Fruit fly (Drosophila melanogaster) whole organism, embryonic: ENCODE data around the gene CG42583.

Experiments used
- Blimp-1 ChIP-seq: fragments of 200-800 bp; sonication (Bioruptor generic); optimal IDR thresholded peaks from 3 replicates; lab custom pipeline; 2018; ENCODE audit warnings: missing biosample characterization, missing genetic modification characterization, mild to moderate bottlenecking, moderate library complexity, missing genetic modification reagents
- CG12659 ChIP-seq: fragments of 200-800 bp; sonication (Bioruptor generic); optimal IDR thresholded peaks from 3 replicates; lab custom pipeline; 2017; ENCODE audit warnings: mild to moderate bottlenecking, missing biosample characterization, missing genetic modification reagents, missing genetic modification characterization
- CG13296 ChIP-seq: fragments of 200-800 bp; sonication (Bioruptor generic); optimal IDR thresholded peaks from 3 replicates; lab custom pipeline; 2018; ENCODE audit warnings: missing biosample characterization, mild to moderate bottlenecking, missing genetic modification characterization
- CG14050 ChIP-seq: fragments of 200-800 bp; sonication (Bioruptor generic); IDR thresholded peaks from 3 replicates; pipeline ENCODE4 v1.3.6; 2022; ENCODE audit warnings: missing biosample characterization, missing genetic modification characterization
- CG14860 ChIP-seq: fragments of 200-800 bp; sonication (Bioruptor generic); IDR thresholded peaks from 3 replicates; pipeline ENCODE4 v1.3.6; 2022; ENCODE audit warnings: missing biosample characterization, missing genetic modification characterization; ENCODE audit not compliant: partially characterized antibody
- CG15601 ChIP-seq: fragments of 200-800 bp; sonication (Bioruptor generic); optimal IDR thresholded peaks from 3 replicates; lab custom pipeline; 2019; ENCODE audit warnings: missing biosample characterization, mild to moderate bottlenecking, missing genetic modification characterization, moderate library complexity
- CG1647 ChIP-seq: fragments of 200-800 bp; sonication (Bioruptor generic); optimal IDR thresholded peaks from 3 replicates; lab custom pipeline; 2016; ENCODE audit warnings: missing biosample characterization, missing genetic modification characterization
- CG16863 ChIP-seq: fragments of 200-800 bp; sonication (Bioruptor generic); optimal IDR thresholded peaks from 3 replicates; lab custom pipeline; 2016; ENCODE audit warnings: missing biosample characterization, missing genetic modification characterization
- CG17361 ChIP-seq: fragments of 200-800 bp; sonication (Bioruptor generic); IDR thresholded peaks from 3 replicates; pipeline ENCODE4 v1.3.6; 2022; ENCODE audit warnings: missing biosample characterization, missing genetic modification characterization
- CG18011 ChIP-seq: fragments of 200-800 bp; sonication (Bioruptor generic); optimal IDR thresholded peaks from 2 replicates; lab custom pipeline; 2017; ENCODE audit warnings: missing biosample characterization, missing genetic modification characterization, mild to moderate bottlenecking, moderate library complexity, missing genotype
- CG2712 ChIP-seq: fragments of 200-800 bp; optimal IDR thresholded peaks from 3 replicates; lab custom pipeline; 2019; ENCODE audit warnings: missing biosample characterization, mild to moderate bottlenecking, missing genetic modification characterization, moderate library complexity
- CG33557 ChIP-seq: fragments of 200-800 bp; sonication (Bioruptor generic); optimal IDR thresholded peaks from 2 replicates; lab custom pipeline; 2019; ENCODE audit warnings: missing biosample characterization, mild to moderate bottlenecking, missing genetic modification characterization, moderate library complexity
- CG3726 ChIP-seq: fragments of 200-800 bp; sonication (Bioruptor generic); IDR thresholded peaks from 3 replicates; pipeline ENCODE4, ENCODE4 v1.3.6; 2022; ENCODE audit warnings: missing biosample characterization, missing genetic modification characterization
- CG6689 ChIP-seq: fragments of 200-800 bp; sonication (Bioruptor generic); IDR thresholded peaks from 2 replicates; pipeline ENCODE4 v1.3.6; 2022; ENCODE audit warnings: missing biosample characterization, missing genetic modification characterization
- CG7745 ChIP-seq: fragments of 200-800 bp; sonication (Bioruptor generic); optimal IDR thresholded peaks from 2 replicates; lab custom pipeline; 2018; ENCODE audit warnings: missing biosample characterization, mild to moderate bottlenecking, missing genetic modification characterization, moderate library complexity
- CG7963 ChIP-seq: fragments of 200-800 bp; sonication (Bioruptor generic); IDR thresholded peaks from 3 replicates; pipeline ENCODE4 v1.3.6; 2022; ENCODE audit warnings: missing biosample characterization, missing genetic modification characterization; ENCODE audit not compliant: partially characterized antibody
- CG8944 ChIP-seq: fragments of 200-800 bp; sonication (Bioruptor generic); optimal IDR thresholded peaks from 3 replicates; lab custom pipeline; 2016; ENCODE audit warnings: missing biosample characterization, missing genetic modification characterization
- CoRest ChIP-seq: fragments of 200-800 bp; sonication (Bioruptor generic); optimal IDR thresholded peaks from 3 replicates; lab custom pipeline; 2018; ENCODE audit warnings: missing biosample characterization, mild to moderate bottlenecking, missing genetic modification characterization, moderate library complexity
- Doc2 ChIP-seq: fragments of 200-800 bp; sonication (Bioruptor generic); IDR thresholded peaks from 2 replicates; pipeline ENCODE4 v1.3.6; 2022; ENCODE audit warnings: missing biosample characterization, missing genetic modification characterization
- Dref ChIP-seq: fragments of 200-800 bp; sonication (Bioruptor generic); IDR thresholded peaks from 2 replicates; pipeline ENCODE4 v1.3.6; 2022; ENCODE audit warnings: missing biosample characterization, missing genetic modification characterization
- ERR ChIP-seq: fragments of 200-800 bp; sonication (Bioruptor generic); optimal IDR thresholded peaks from 2 replicates; lab custom pipeline; 2016; ENCODE audit warnings: missing biosample characterization, missing genetic modification characterization
- HmgZ ChIP-seq: fragments of 200-800 bp; sonication (Bioruptor generic); optimal IDR thresholded peaks from 2 replicates; lab custom pipeline; 2018; ENCODE audit warnings: missing biosample characterization, mild to moderate bottlenecking, missing genetic modification characterization
- Hr3 ChIP-seq: fragments of 200-800 bp; sonication (Bioruptor generic); optimal IDR thresholded peaks from 3 replicates; lab custom pipeline; 2016; ENCODE audit warnings: missing biosample characterization, missing genetic modification characterization
- Hr78 ChIP-seq, 2 experiments: fragments of 200-800 bp in 1 of 2; fragments of >200 bp in 1 of 2; sonication (Bioruptor generic) in 1 of 2; optimal IDR thresholded peaks; 2 replicates each; lab custom pipeline; 2017 to 2019; ENCODE audit warnings: missing biosample characterization in 2 of 2, missing genetic modification characterization in 2 of 2, mild to moderate bottlenecking in 1 of 2, moderate library complexity in 1 of 2
- Lpt ChIP-seq: fragments of >200 bp; optimal IDR thresholded peaks from 2 replicates; lab custom pipeline; 2018; ENCODE audit warnings: missing biosample characterization, missing genetic modification characterization
- NK7.1 ChIP-seq: fragments of 200-800 bp; sonication (Bioruptor generic); optimal IDR thresholded peaks from 3 replicates; lab custom pipeline; 2016; ENCODE audit warnings: missing biosample characterization, missing genetic modification characterization
- Pdp1 ChIP-seq, 2 experiments: fragments of 200-800 bp; sonication (Bioruptor generic); optimal IDR thresholded peaks; 3 replicates each; lab custom pipeline; 2016; ENCODE audit warnings: missing biosample characterization in 2 of 2, missing genetic modification characterization in 2 of 2, mild to moderate bottlenecking in 1 of 2, moderate library complexity in 1 of 2
- Stat92E ChIP-seq, 3 experiments: fragments of >200 bp in 2 of 3; fragments of 200-800 bp in 1 of 3; sonication (Bioruptor generic) in 1 of 3; optimal IDR thresholded peaks; 2 replicates each; lab custom pipeline; 2017 to 2019; ENCODE audit warnings: missing biosample characterization in 3 of 3, missing genetic modification characterization in 3 of 3, mild to moderate bottlenecking in 1 of 3, moderate library complexity in 1 of 3
- TFAM ChIP-seq: fragments of 200-800 bp; sonication (Bioruptor generic); optimal IDR thresholded peaks from 2 replicates; lab custom pipeline; 2017; ENCODE audit warnings: missing biosample characterization, missing genetic modification characterization, inconsistent platforms
- Xrp1 ChIP-seq: fragments of 200-800 bp; sonication (Bioruptor generic); IDR thresholded peaks from 2 replicates; pipeline ENCODE4 v1.3.6; 2022; ENCODE audit warnings: missing biosample characterization, missing genetic modification characterization
- al ChIP-seq: fragments of 200-800 bp; sonication (Bioruptor generic); IDR thresholded peaks from 2 replicates; pipeline ENCODE4 v1.3.6; 2022; ENCODE audit warnings: missing biosample characterization, missing genetic modification characterization
- bbx ChIP-seq: fragments of 200-800 bp; sonication (Bioruptor generic); IDR thresholded peaks from 2 replicates; pipeline ENCODE4 v1.3.6; 2022; ENCODE audit warnings: missing biosample characterization, missing genetic modification characterization; ENCODE audit not compliant: partially characterized antibody
- bcd ChIP-seq: fragments of 200-800 bp; sonication (Bioruptor generic); optimal IDR thresholded peaks from 2 replicates; lab custom pipeline; 2017; ENCODE audit warnings: missing biosample characterization, mild to moderate bottlenecking, missing genetic modification characterization
- chinmo ChIP-seq: fragments of 200-800 bp; sonication (Bioruptor generic); IDR thresholded peaks from 4 replicates; pipeline ENCODE4 v1.3.6; 2022; ENCODE audit warnings: missing biosample characterization, missing genetic modification characterization; ENCODE audit not compliant: partially characterized antibody
- corto ChIP-seq: fragments of 200-800 bp; sonication (Bioruptor generic); optimal IDR thresholded peaks from 2 replicates; lab custom pipeline; 2016; ENCODE audit warnings: missing biosample characterization, mild to moderate bottlenecking, missing genetic modification characterization, moderate library complexity
- ewg ChIP-seq: fragments of 200-800 bp; sonication (Bioruptor generic); optimal IDR thresholded peaks from 3 replicates; lab custom pipeline; 2017; ENCODE audit warnings: mild to moderate bottlenecking, missing biosample characterization, missing genetic modification reagents, missing genetic modification characterization
- fd102C ChIP-seq: fragments of 200-800 bp; sonication (Bioruptor generic); optimal IDR thresholded peaks from 2 replicates; lab custom pipeline; 2018; ENCODE audit warnings: missing biosample characterization, mild to moderate bottlenecking, missing genetic modification characterization, moderate library complexity
- gce ChIP-seq: fragments of 200-800 bp; sonication (Bioruptor generic); IDR thresholded peaks from 3 replicates; pipeline ENCODE4 v1.3.6; 2022; ENCODE audit warnings: missing biosample characterization, missing genetic modification characterization
- grn ChIP-seq: fragments of 200-800 bp; sonication (Bioruptor generic); optimal IDR thresholded peaks from 3 replicates; lab custom pipeline; 2017; ENCODE audit warnings: missing biosample characterization, missing genetic modification characterization
- gro ChIP-seq: fragments of 200-800 bp; sonication (Bioruptor generic); optimal IDR thresholded peaks from 2 replicates; lab custom pipeline; 2016; ENCODE audit warnings: missing biosample characterization, missing genetic modification characterization
- nau ChIP-seq: fragments of 200-800 bp; sonication (Bioruptor generic); optimal IDR thresholded peaks from 3 replicates; lab custom pipeline; 2017; ENCODE audit warnings: missing biosample characterization, mild to moderate bottlenecking, missing genetic modification characterization, missing genetic modification reagents
- nmo ChIP-seq: fragments of 200-800 bp; sonication (Bioruptor generic); optimal IDR thresholded peaks from 2 replicates; lab custom pipeline; 2018; ENCODE audit warnings: missing biosample characterization, mild to moderate bottlenecking, missing genetic modification characterization, moderate library complexity
- pita ChIP-seq: fragments of 200-800 bp; sonication (Bioruptor generic); optimal IDR thresholded peaks from 2 replicates; lab custom pipeline; 2017; ENCODE audit warnings: missing biosample characterization, mild to moderate bottlenecking, missing genetic modification characterization
- ranshi ChIP-seq: fragments of 200-800 bp; sonication (Bioruptor generic); IDR thresholded peaks from 2 replicates; pipeline ENCODE4 v1.3.6; 2022; ENCODE audit warnings: missing biosample characterization, missing genetic modification characterization
- sob ChIP-seq: fragments of 200-800 bp; sonication (Bioruptor generic); IDR thresholded peaks from 2 replicates; pipeline ENCODE4 v1.3.6; 2022; ENCODE audit warnings: missing biosample characterization, missing genetic modification characterization
- tna ChIP-seq: fragments of 200-800 bp; sonication (Bioruptor generic); IDR thresholded peaks from 2 replicates; pipeline ENCODE4 v1.3.6; 2022; ENCODE audit warnings: missing biosample characterization, missing genetic modification characterization; ENCODE audit not compliant: partially characterized antibody
- vnd ChIP-seq: fragments of 200-800 bp; sonication (Bioruptor generic); IDR thresholded peaks from 3 replicates; pipeline ENCODE4 v1.3.6; 2022; ENCODE audit warnings: missing biosample characterization, missing genetic modification characterization; ENCODE audit not compliant: partially characterized antibody
- wek ChIP-seq: fragments of 200-800 bp; sonication (Bioruptor generic); optimal IDR thresholded peaks from 3 replicates; lab custom pipeline; 2018; ENCODE audit warnings: missing biosample characterization, mild to moderate bottlenecking, missing genetic modification characterization, moderate library complexity
- zfh1 ChIP-seq: fragments of 200-800 bp; sonication (Bioruptor generic); IDR thresholded peaks from 3 replicates; pipeline ENCODE4 v1.3.6; 2022; ENCODE audit warnings: missing biosample characterization, missing genetic modification characterization

CG42583 gene

DNA sequence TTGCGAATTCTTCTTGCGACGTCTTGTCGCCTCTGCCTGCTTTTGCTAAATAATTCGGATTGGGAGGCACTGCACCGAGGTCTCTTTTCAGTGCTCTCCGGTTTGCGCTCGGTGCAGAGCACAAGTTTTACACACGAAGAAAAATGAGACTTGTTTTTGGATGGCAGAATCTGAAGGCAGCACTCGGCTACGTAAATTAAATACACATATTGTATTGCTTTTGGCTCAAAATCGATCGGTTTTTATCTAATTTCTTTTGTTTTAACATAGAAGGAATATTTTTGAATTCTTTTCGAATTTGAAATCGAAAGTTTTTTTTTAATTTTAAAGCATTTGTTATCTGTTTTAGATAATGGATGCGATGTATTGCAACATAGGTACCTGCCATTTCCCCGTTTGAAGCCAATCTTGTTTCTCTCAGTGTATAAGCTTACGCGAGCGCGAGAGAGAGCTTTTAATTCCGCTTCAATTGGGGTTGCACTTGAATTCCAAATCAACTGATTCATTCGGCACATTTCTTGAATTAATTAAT, 33.9 kb downstream of the CG42583 start, which contains the start of gene AnxB10 (continued):
- no peak for TF ChIP-seq CG18011 (GFP tag; lab: Kevin White, UChicago)
- peak; percentile 31 for TF ChIP-seq ewg (GFP tag; lab: Kevin White, UChicago)
- TF ChIP-seq CG12659 (GFP tag; lab: Kevin White, UChicago) = peak; percentile 46
- no peak for TF ChIP-seq al (GFP tag; lab: Robert Waterston, UW)
- TF ChIP-seq bcd = peak; percentile 75
- TF ChIP-seq CG17361 (GFP tag; lab: Robert Waterston, UW) = peak; percentile 81
- TF ChIP-seq CG2712 = peak; percentile 61
- TF ChIP-seq CG16863 (GFP tag; lab: Kevin White, UChicago) = peak; percentile 52
- TF ChIP-seq Dref (GFP tag; lab: Robert Waterston, UW) = no peak
- no peak for TF ChIP-seq CG14050
- TF ChIP-seq nmo = peak; percentile 67
- TF ChIP-seq CoRest (tag; lab: Kevin White, UChicago) = peak; percentile 61
- TF ChIP-seq vnd (GFP tag; lab: Robert Waterston, UW) = no peak
- TF ChIP-seq CG15601 (tag; lab: Kevin White, UChicago) = peak; percentile 7
- TF ChIP-seq corto = peak; percentile 58
- no peak for TF ChIP-seq pita (GFP tag; lab: Kevin White, UChicago)
- peak; percentile 26 for TF ChIP-seq Hr3 (GFP tag; lab: Kevin White, UChicago)
- TF ChIP-seq CG7963 (GFP tag; lab: Robert Waterston, UW) = no peak
- no peak for TF ChIP-seq wek (GFP tag; lab: Kevin White, UChicago)
- TF ChIP-seq gce = no peak
- TF ChIP-seq chinmo (GFP tag; lab: Robert Waterston, UW) = no peak
- TF ChIP-seq sob (GFP tag; lab: Robert Waterston, UW) = peak; percentile 56; the same call in 1 of the 2 replicates
- 0 out of 3 replicates have a peak, but pooled peaks have one; percentile 8 for TF ChIP-seq zfh1 (GFP tag; lab: Robert Waterston, UW)
- TF ChIP-seq ERR (GFP tag; lab: Kevin White, UChicago) = no peak
- TF ChIP-seq Hr78 (GFP tag; optimal IDR thresholded peaks at IDR 0.05; lab: Kevin White, UChicago) = no peak
- no peak for TF ChIP-seq tna
- TF ChIP-seq TFAM = no peak
- TF ChIP-seq Pdp1 (GFP tag; optimal IDR thresholded peaks at IDR 0.05; lab: Kevin White, UChicago) = peak; percentile 37 to 58
- no peak for TF ChIP-seq CG3726
- peak; percentile 47 for TF ChIP-seq CG8944
- TF ChIP-seq HmgZ (tag; lab: Kevin White, UChicago) = no peak
- peak; percentile 64 for TF ChIP-seq Blimp-1 (GFP tag; lab: Kevin White, UChicago)
- TF ChIP-seq Xrp1 (GFP tag; lab: Robert Waterston, UW) = peak; percentile 57; the same call in 1 of the 2 replicates
- TF ChIP-seq NK7.1 = no peak
- TF ChIP-seq nau (GFP tag; lab: Kevin White, UChicago) = no peak
- peak; percentile 74 for TF ChIP-seq CG13296
- no peak for TF ChIP-seq CG14860
- TF ChIP-seq CG6689 = peak; percentile 75
- TF ChIP-seq Doc2 (GFP tag; lab: Robert Waterston, UW) = no peak
- TF ChIP-seq ranshi (GFP tag; lab: Robert Waterston, UW) = peak; percentile 34; the same call in 1 of the 2 replicates
- TF ChIP-seq Lpt (GFP tag; lab: Kevin White, UChicago) = no peak
- TF ChIP-seq fd102C (GFP tag; lab: Kevin White, UChicago) = no peak
- no peak for TF ChIP-seq CG33557
- TF ChIP-seq CG7745 = no peak
- TF ChIP-seq Stat92E (GFP tag; optimal IDR thresholded peaks at IDR 0.05; lab: Kevin White, UChicago) = no peak
- TF ChIP-seq CG1647 (GFP tag; lab: Kevin White, UChicago) = peak; percentile 11
- no peak for TF ChIP-seq bbx (GFP tag; lab: Robert Waterston, UW)
- TF ChIP-seq gro (GFP tag; lab: Kevin White, UChicago) = no peak
- TF ChIP-seq grn = no peak
